Worm (Caenorhabditis elegans) whole organism, young adult: ENCODE results near the gene rho-1.
A peak's percentile ranks its signal among the peaks of the same experiment; 100 is the strongest.

ENCODE experiments used
- B0019.2 ChIP-seq: fragments of 200-800 bp; sonication (Bioruptor generic); conservative IDR thresholded peaks from 2 replicates; pipeline ENCODE4 v1.3.6; 2022; ENCODE audit warnings: missing genetic modification reagents, missing genetic modification characterization, missing compliant biosample characterization
- C17E4.6 ChIP-seq: fragments of 200-800 bp; sonication (Bioruptor generic); IDR thresholded peaks from 2 replicates; pipeline ENCODE4 v1.3.6; 2022; ENCODE audit warnings: missing genetic modification reagents, missing genetic modification characterization, missing compliant biosample characterization
- F10E7.11 ChIP-seq: sonication (generic microtip); optimal IDR thresholded peaks from 2 replicates; lab custom pipeline; 2017; ENCODE audit warnings: mild to moderate bottlenecking, missing genetic modification characterization, moderate library complexity, missing compliant biosample characterization
- F23B12.7 ChIP-seq: sonication (generic microtip); optimal IDR thresholded peaks from 2 replicates; lab custom pipeline; 2017; ENCODE audit warnings: missing genetic modification characterization, mild to moderate bottlenecking, missing compliant biosample characterization, antibody characterized with exemption, moderate library complexity; ENCODE audit not compliant: insufficient read depth
- F33H1.4 ChIP-seq: fragments of 200-800 bp; sonication (Bioruptor generic); IDR thresholded peaks from 2 replicates; pipeline ENCODE4 v1.3.6; 2022; ENCODE audit warnings: missing genetic modification reagents, missing genetic modification characterization, missing compliant biosample characterization
- F39B2.1 ChIP-seq: fragments of 200-800 bp; sonication (Bioruptor generic); IDR thresholded peaks from 2 replicates; pipeline ENCODE4 v1.3.6; 2022; ENCODE audit warnings: missing genetic modification reagents, missing genetic modification characterization, missing compliant biosample characterization
- F55B11.4 ChIP-seq: sonication (generic microtip); optimal IDR thresholded peaks from 2 replicates; lab custom pipeline; 2016; ENCODE audit warnings: missing compliant biosample characterization, missing genetic modification characterization, borderline replicate concordance; ENCODE audit not compliant: insufficient read depth
- F57C9.4 ChIP-seq: sonication (generic microtip); optimal IDR thresholded peaks from 2 replicates; lab custom pipeline; 2017; ENCODE audit warnings: mild to moderate bottlenecking, missing genetic modification characterization, missing compliant biosample characterization
- Y53G8AR.9 ChIP-seq: fragments of 200-800 bp; sonication (Bioruptor generic); conservative IDR thresholded peaks from 2 replicates; pipeline ENCODE4 v1.3.6; 2022; ENCODE audit warnings: missing genetic modification reagents, missing genetic modification characterization, missing compliant biosample characterization
- ZK185.1 ChIP-seq: sonication (generic microtip); optimal IDR thresholded peaks from 2 replicates; lab custom pipeline; 2016; ENCODE audit warnings: mild to moderate bottlenecking, missing genetic modification characterization, missing compliant biosample characterization; ENCODE audit not compliant: poor library complexity, severe bottlenecking
- attf-3 ChIP-seq: fragments of 200-800 bp; sonication (Bioruptor generic); conservative IDR thresholded peaks from 2 replicates; pipeline ENCODE4 v1.3.6; 2022; ENCODE audit warnings: missing genetic modification reagents, missing genetic modification characterization, missing compliant biosample characterization
- bed-1 ChIP-seq: fragments of 200-800 bp; sonication (Bioruptor generic); IDR thresholded peaks from 2 replicates; pipeline ENCODE4 v1.3.6; 2022; ENCODE audit warnings: missing genetic modification reagents, missing genetic modification characterization, missing compliant biosample characterization
- bed-2 ChIP-seq: fragments of 200-800 bp; sonication (Bioruptor generic); IDR thresholded peaks from 2 replicates; pipeline ENCODE4 v1.3.6; 2022; ENCODE audit warnings: missing genetic modification reagents, missing genetic modification characterization, missing compliant biosample characterization
- ceh-100 ChIP-seq: fragments of 200-800 bp; sonication (Bioruptor generic); IDR thresholded peaks from 2 replicates; pipeline ENCODE4 v1.3.6; 2022; ENCODE audit warnings: missing genetic modification reagents, missing genetic modification characterization, missing compliant biosample characterization
- ceh-27 ChIP-seq: fragments of 200-800 bp; sonication (Bioruptor generic); optimal IDR thresholded peaks from 2 replicates; lab custom pipeline; 2018; ENCODE audit warnings: mild to moderate bottlenecking, missing genetic modification characterization, moderate library complexity, missing compliant biosample characterization
- ceh-40 ChIP-seq: fragments of 200-800 bp; sonication (Bioruptor generic); IDR thresholded peaks from 2 replicates; pipeline ENCODE4 v1.3.6; 2022; ENCODE audit warnings: missing genetic modification characterization, missing compliant biosample characterization
- ceh-91 ChIP-seq: fragments of 200-800 bp; sonication (Bioruptor generic); IDR thresholded peaks from 2 replicates; pipeline ENCODE4 v1.3.6; 2022; ENCODE audit warnings: missing genetic modification reagents, missing genetic modification characterization, missing compliant biosample characterization
- chd-7 ChIP-seq: sonication (generic microtip); optimal IDR thresholded peaks from 2 replicates; lab custom pipeline; 2016; ENCODE audit warnings: mild to moderate bottlenecking, missing genetic modification characterization, moderate library complexity, missing compliant biosample characterization
- egl-44 ChIP-seq: fragments of 200-800 bp; sonication (Bioruptor generic); IDR thresholded peaks from 2 replicates; pipeline ENCODE4 v1.3.6; 2022; ENCODE audit warnings: missing genetic modification reagents, missing genetic modification characterization, missing compliant biosample characterization
- him-1 ChIP-seq: sonication (generic microtip); optimal IDR thresholded peaks from 2 replicates; lab custom pipeline; 2016; ENCODE audit warnings: missing genotype, missing genetic modification reagents, missing genetic modification characterization, missing compliant biosample characterization
- hlh-12 ChIP-seq: sonication (generic microtip); optimal IDR thresholded peaks from 2 replicates; lab custom pipeline; 2016; ENCODE audit warnings: missing genetic modification characterization, missing compliant biosample characterization
- hmg-1.2 ChIP-seq: fragments of 200-800 bp; sonication (Bioruptor generic); IDR thresholded peaks from 2 replicates; pipeline ENCODE4 v1.3.6; 2022; ENCODE audit warnings: missing genetic modification reagents, missing genetic modification characterization, missing compliant biosample characterization
- hsf-1 ChIP-seq: fragments of 200-800 bp; sonication (Bioruptor generic); IDR thresholded peaks from 2 replicates; pipeline ENCODE4 v1.3.6; 2022; ENCODE audit warnings: missing genetic modification reagents, missing genetic modification characterization, missing compliant biosample characterization
- lag-1 ChIP-seq: fragments of 200-800 bp; sonication (Bioruptor generic); IDR thresholded peaks from 2 replicates; pipeline ENCODE4 v1.3.6; 2022; ENCODE audit warnings: missing genetic modification reagents, missing genetic modification characterization, missing compliant biosample characterization
- let-526 ChIP-seq: fragments of 200-800 bp; sonication (Bioruptor generic); IDR thresholded peaks from 2 replicates; pipeline ENCODE4 v1.3.6; 2022; ENCODE audit warnings: missing genetic modification reagents, missing genetic modification characterization, missing compliant biosample characterization
- let-607 ChIP-seq, 2 experiments: fragments of 200-800 bp in 1 of 2; sonication (Bioruptor generic) in 1 of 2; sonication (generic microtip) in 1 of 2; optimal IDR thresholded peaks; 2 replicates each; lab custom pipeline; 2016 to 2018; ENCODE audit warnings: mild to moderate bottlenecking in 2 of 2, missing compliant biosample characterization in 2 of 2, missing genetic modification characterization in 2 of 2, moderate library complexity in 2 of 2, missing genotype in 1 of 2
- lin-35 ChIP-seq, 3 experiments: fragments of 150-350 bp in 2 of 3; sonication (generic microtip) in 1 of 3; optimal IDR thresholded peaks; 2 replicates each; lab custom pipeline; 2014 to 2018; ENCODE audit warnings: missing biosample characterization in 3 of 3, missing genetic modification characterization in 3 of 3, missing genetic modification reagents in 3 of 3
- lin-54 ChIP-seq: fragments of 200-800 bp; sonication (Bioruptor generic); optimal IDR thresholded peaks from 2 replicates; lab custom pipeline; 2018; ENCODE audit warnings: mild to moderate bottlenecking, missing genetic modification characterization, missing compliant biosample characterization
- lsl-1 ChIP-seq: fragments of 200-800 bp; sonication (Bioruptor generic); optimal IDR thresholded peaks from 2 replicates; lab custom pipeline; 2018; ENCODE audit warnings: mild to moderate bottlenecking, missing genetic modification characterization, moderate library complexity, missing compliant biosample characterization
- madf-6 ChIP-seq: fragments of 200-800 bp; sonication (Bioruptor generic); IDR thresholded peaks from 2 replicates; pipeline ENCODE4 v1.3.6; 2022; ENCODE audit warnings: missing genetic modification reagents, missing genetic modification characterization, missing compliant biosample characterization
- madf-8 ChIP-seq: fragments of 200-800 bp; sonication (Bioruptor generic); conservative IDR thresholded peaks from 2 replicates; pipeline ENCODE4 v1.3.6; 2022; ENCODE audit warnings: missing genetic modification reagents, missing genetic modification characterization, missing compliant biosample characterization
- mel-28 ChIP-seq: sonication (generic microtip); optimal IDR thresholded peaks from 2 replicates; lab custom pipeline; 2016; ENCODE audit warnings: borderline replicate concordance, mild to moderate bottlenecking, missing genetic modification characterization, missing compliant biosample characterization
- mes-4 ChIP-seq: sonication (generic microtip); optimal IDR thresholded peaks from 2 replicates; lab custom pipeline; 2016; ENCODE audit warnings: missing genotype, missing genetic modification characterization, missing compliant biosample characterization
- nhr-120 ChIP-seq: fragments of 200-800 bp; sonication (Bioruptor generic); IDR thresholded peaks from 2 replicates; pipeline ENCODE4 v1.3.6; 2022; ENCODE audit warnings: missing genetic modification characterization, missing compliant biosample characterization
- nhr-27 ChIP-seq: fragments of 200-800 bp; sonication (Bioruptor generic); optimal IDR thresholded peaks from 2 replicates; lab custom pipeline; 2018; ENCODE audit warnings: mild to moderate bottlenecking, missing genetic modification characterization, moderate library complexity, missing compliant biosample characterization
- nhr-80 ChIP-seq: sonication (generic microtip); optimal IDR thresholded peaks from 2 replicates; lab custom pipeline; 2016; ENCODE audit warnings: missing genetic modification characterization, missing compliant biosample characterization
- pha-4 ChIP-seq: fragments of 150-350 bp; sonication (generic microtip); optimal IDR thresholded peaks from 2 replicates; lab custom pipeline; 2014; ENCODE audit warnings: missing biosample characterization, missing genetic modification reagents, missing genetic modification characterization
- repo-1 ChIP-seq: sonication (generic microtip); optimal IDR thresholded peaks from 2 replicates; lab custom pipeline; 2017; ENCODE audit warnings: mild to moderate bottlenecking, missing genetic modification characterization, missing compliant biosample characterization
- rpc-1 ChIP-seq, 2 experiments: fragments of 150-350 bp in 1 of 2; sonication (generic microtip) in 1 of 2; optimal IDR thresholded peaks; 2 replicates each; lab custom pipeline; 2014 to 2018; ENCODE audit warnings: missing biosample characterization in 1 of 2, missing genetic modification characterization in 1 of 2, missing genetic modification reagents in 1 of 2, missing genotype in 1 of 2
- sea-2 ChIP-seq: fragments of 200-800 bp; sonication (Bioruptor generic); IDR thresholded peaks from 2 replicates; pipeline ENCODE4 v1.3.6; 2022; ENCODE audit warnings: missing genetic modification characterization, missing compliant biosample characterization
- sptf-2 ChIP-seq: fragments of 200-800 bp; sonication (Bioruptor generic); optimal IDR thresholded peaks from 2 replicates; lab custom pipeline; 2018; ENCODE audit warnings: mild to moderate bottlenecking, missing genetic modification characterization, missing compliant biosample characterization
- tbp1 ChIP-seq: fragments of 200-800 bp; sonication (Bioruptor generic); optimal IDR thresholded peaks from 2 replicates; lab custom pipeline; 2018; ENCODE audit warnings: mild to moderate bottlenecking, missing genetic modification characterization, missing compliant biosample characterization
- tbx-9 ChIP-seq: sonication (generic microtip); optimal IDR thresholded peaks from 2 replicates; lab custom pipeline; 2016; ENCODE audit warnings: borderline replicate concordance, missing genetic modification characterization, inconsistent platforms, missing compliant biosample characterization
- unc-62 ChIP-seq: fragments of 150-350 bp; optimal IDR thresholded peaks from 2 replicates; lab custom pipeline; 2014; ENCODE audit warnings: missing biosample characterization, missing genetic modification reagents, missing genetic modification characterization
- zfh-2 ChIP-seq: fragments of 200-800 bp; sonication (Bioruptor generic); conservative IDR thresholded peaks from 2 replicates; pipeline ENCODE4 v1.3.6; 2022; ENCODE audit warnings: missing genetic modification reagents, missing genetic modification characterization, missing compliant biosample characterization
- ztf-26 ChIP-seq: sonication (generic microtip); optimal IDR thresholded peaks from 2 replicates; lab custom pipeline; 2017; ENCODE audit warnings: missing genetic modification characterization, missing compliant biosample characterization
- ztf-6 ChIP-seq: fragments of 200-800 bp; sonication (Bioruptor generic); IDR thresholded peaks from 2 replicates; pipeline ENCODE4 v1.3.6; 2022; ENCODE audit warnings: missing genetic modification reagents, missing genetic modification characterization, missing compliant biosample characterization

Gene rho-1

DNA sequence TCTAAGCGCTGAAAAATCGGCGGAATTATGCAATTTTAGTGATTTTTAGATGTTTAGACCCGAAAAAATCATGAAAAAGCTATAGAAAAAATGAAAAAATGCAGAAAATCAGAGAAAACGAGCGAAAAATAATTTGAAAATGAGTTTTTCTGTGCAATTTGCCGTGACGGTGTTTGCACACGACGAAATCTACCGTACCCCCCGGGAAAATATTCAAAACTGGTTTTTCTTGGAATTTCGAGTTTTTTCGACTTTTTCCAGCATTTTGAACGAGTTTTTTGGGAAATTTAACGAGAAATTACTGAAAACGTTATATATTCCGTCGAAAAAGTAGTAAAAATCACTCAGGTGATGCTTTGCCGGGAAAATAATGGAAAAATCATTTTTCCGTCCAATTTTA, 13.6 kb upstream of the rho-1 start (continued):
- TF ChIP-seq F10E7.11 (tag; lab: Kevin White, UChicago) (no peak), F55B11.4 (no peak)

DNA sequence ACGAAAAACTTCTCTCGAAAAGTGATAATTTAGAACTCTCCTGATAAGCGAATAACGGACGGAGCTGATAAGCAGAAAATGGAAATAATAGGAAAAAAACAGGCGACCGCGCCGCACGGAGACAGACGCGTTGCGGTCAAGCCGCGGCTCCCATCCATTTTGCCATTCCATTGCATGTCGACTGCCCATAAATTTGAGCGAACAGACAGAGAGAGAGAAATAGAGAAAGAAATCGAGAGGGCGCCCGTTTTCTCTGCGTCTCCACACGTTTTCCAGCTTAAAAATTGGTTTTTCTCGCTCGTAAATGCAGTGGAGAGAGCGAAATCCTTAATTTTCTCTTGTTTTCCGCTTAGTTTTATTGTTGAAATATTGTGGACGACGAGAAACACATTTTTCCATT, 13.0 kb upstream of the rho-1 start:
- no peak for TF ChIP-seq madf-8 (GFP tag; lab: Robert Waterston, UW)
- TF ChIP-seq lin-54 = no peak
- no peak for TF ChIP-seq tbx-9 (tag; lab: Kevin White, UChicago)
- no peak for TF ChIP-seq ceh-91 (GFP tag; lab: Robert Waterston, UW)
- TF ChIP-seq F57C9.4 (tag; lab: Kevin White, UChicago) = no peak
- TF ChIP-seq mes-4 (tag; lab: Kevin White, UChicago) = no peak
- TF ChIP-seq repo-1 (tag; lab: Kevin White, UChicago) = no peak
- no peak for TF ChIP-seq F39B2.1 (GFP tag; lab: Robert Waterston, UW)
- no peak for TF ChIP-seq bed-1
- no peak for TF ChIP-seq lag-1 (GFP tag; lab: Robert Waterston, UW)
- TF ChIP-seq him-1 (tag; lab: Kevin White, UChicago) = no peak
- TF ChIP-seq lin-35 (GFP tag; optimal IDR thresholded peaks at IDR 0.05; lab: Kevin White, UChicago) = peak in 1 of 3 experiments; percentile 45
- no peak for TF ChIP-seq madf-6
- TF ChIP-seq ceh-27 (GFP tag; lab: Kevin White, UChicago) = no peak
- no peak for TF ChIP-seq ceh-40
- peak; percentile 82 for TF ChIP-seq nhr-80
- TF ChIP-seq B0019.2 (GFP tag; lab: Robert Waterston, UW) = no peak
- no peak for TF ChIP-seq ceh-100 (GFP tag; lab: Robert Waterston, UW)
- TF ChIP-seq bed-2 (GFP tag; lab: Robert Waterston, UW) = no peak
- TF ChIP-seq lsl-1 (GFP tag; lab: Kevin White, UChicago) = no peak
- no peak for TF ChIP-seq attf-3 (GFP tag; lab: Robert Waterston, UW)
- no peak for TF ChIP-seq Y53G8AR.9 (GFP tag; lab: Robert Waterston, UW)
- peak; percentile 12 for TF ChIP-seq tbp1 (GFP tag; lab: Kevin White, UChicago)
- TF ChIP-seq F55B11.4 = no peak
- peak; percentile 77 for TF ChIP-seq zfh-2 (GFP tag; lab: Robert Waterston, UW)
- TF ChIP-seq pha-4 (tag; lab: Kevin White, UChicago) = no peak
- no peak for TF ChIP-seq F23B12.7 (tag; lab: Kevin White, UChicago)
- no peak for TF ChIP-seq mel-28 (tag; lab: Kevin White, UChicago)
- no peak for TF ChIP-seq hsf-1
- TF ChIP-seq let-607 (tag; optimal IDR thresholded peaks at IDR 0.05; lab: Kevin White, UChicago) = no peak
- no peak for TF ChIP-seq let-526 (GFP tag; lab: Robert Waterston, UW)
- TF ChIP-seq hmg-1.2 (GFP tag; lab: Robert Waterston, UW) = peak; percentile 71; the same call in 1 of the 2 replicates
- TF ChIP-seq hlh-12 (tag; lab: Kevin White, UChicago) = no peak
- no peak for TF ChIP-seq rpc-1 (optimal IDR thresholded peaks at IDR 0.05; lab: Kevin White, UChicago)
- TF ChIP-seq rpc-1 (tag; optimal IDR thresholded peaks at IDR 0.05; lab: Kevin White, UChicago) = no peak
- no peak for TF ChIP-seq unc-62
- TF ChIP-seq C17E4.6 (GFP tag; lab: Robert Waterston, UW) = no peak
- no peak for TF ChIP-seq egl-44 (GFP tag; lab: Robert Waterston, UW)
- TF ChIP-seq nhr-120 = no peak
- TF ChIP-seq ztf-26 (tag; lab: Kevin White, UChicago) = no peak
- TF ChIP-seq sptf-2 = no peak
- TF ChIP-seq sea-2 (GFP tag; lab: Robert Waterston, UW) = no peak
- no peak for TF ChIP-seq chd-7 (tag; lab: Kevin White, UChicago)
- TF ChIP-seq nhr-27 (tag; lab: Kevin White, UChicago) = no peak
- TF ChIP-seq F33H1.4 = no peak
- peak; percentile 15 for TF ChIP-seq ZK185.1 (tag; lab: Kevin White, UChicago)
- no peak for TF ChIP-seq ztf-6 (GFP tag; lab: Robert Waterston, UW)
